Fruit fly (Drosophila melanogaster): Measurements from ENCODE around the gene CG8281.

DNA sequence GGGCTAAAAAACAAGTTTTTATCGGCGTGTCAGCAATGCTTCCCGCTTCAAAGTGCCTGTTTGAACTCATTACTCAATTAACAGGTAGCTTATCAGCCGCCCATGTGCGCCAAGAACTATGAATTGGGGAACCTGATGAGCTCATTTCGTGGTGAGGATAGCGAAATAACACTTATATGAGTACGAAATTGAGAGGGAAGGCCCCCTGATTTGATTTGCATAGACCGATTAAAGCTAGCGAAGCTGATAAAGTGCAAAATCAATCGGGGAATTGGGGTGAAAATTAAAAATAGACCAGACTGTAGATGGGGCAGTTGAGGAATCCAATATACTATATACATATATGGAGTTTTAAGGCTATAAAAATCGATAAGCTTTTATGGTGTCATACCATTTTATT is 21.9 kb downstream of the CG8281 start:
- TF ChIP-seq HLH106 (tag; optimal IDR thresholded peaks at IDR 0.05), result no peak
- no peak for TF ChIP-seq ey (GFP tag; optimal IDR thresholded peaks at IDR 0.05)
- TF ChIP-seq Myc (optimal IDR thresholded peaks at IDR 0.05), result no peak
- no peak for TF ChIP-seq Abd-B (GFP tag; optimal IDR thresholded peaks at IDR 0.05)
- TF ChIP-seq brk (GFP tag; optimal IDR thresholded peaks at IDR 0.05), result no peak
- TF ChIP-seq Dfd (GFP tag; optimal IDR thresholded peaks at IDR 0.05), result no peak
- no peak for TF ChIP-seq CG32264 (GFP tag; optimal IDR thresholded peaks at IDR 0.05)
- TF ChIP-seq Sp1 (GFP tag; optimal IDR thresholded peaks at IDR 0.05), result no peak

All from whole organism, wandering third instar larva.